Worm (Caenorhabditis elegans) whole organism, L4/young adult: Measurements from ENCODE around the gene F33G12.3.

Experiments used
- W03F9.2 ChIP-seq: fragments of 150-350 bp; optimal IDR thresholded peaks from 2 replicates; lab custom pipeline; 2014; ENCODE audit warnings: missing biosample characterization, missing genetic modification characterization
- dao-5 ChIP-seq: sonication (generic microtip); optimal IDR thresholded peaks from 2 replicates; lab custom pipeline; 2016; ENCODE audit warnings: missing genotype, missing genetic modification characterization, moderate library complexity, missing compliant biosample characterization

DNA sequence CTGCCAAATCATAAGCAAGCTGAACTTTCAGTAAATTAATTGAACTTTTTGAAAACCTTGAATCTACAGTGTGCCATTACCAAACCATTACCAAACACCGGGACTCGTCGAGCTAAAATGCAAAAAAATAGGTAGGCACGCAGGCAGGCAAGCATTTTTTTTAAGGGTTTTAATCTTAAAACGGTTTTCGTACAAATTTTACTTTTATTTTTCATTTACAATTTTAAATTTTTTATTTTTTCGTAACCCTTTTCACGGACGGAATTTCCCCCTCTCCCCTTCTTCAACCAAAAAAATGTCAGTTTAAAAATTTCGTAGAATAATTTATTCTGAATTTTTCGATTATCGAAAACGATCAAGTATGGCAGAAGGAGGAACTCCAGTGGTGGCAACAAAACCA, 19.4 kb downstream of the F33G12.3 start, which contains the start of gene F59A6.2:
- no peak for TF ChIP-seq W03F9.2 (tag; lab: Kevin White, UChicago)
- TF ChIP-seq dao-5 = no peak
